Fruit fly (Drosophila melanogaster) whole organism, embryonic: ENCODE measurements around the gene eIF3h.

Experiments used
- Bdp1 ChIP-seq: fragments of 200-800 bp; sonication (Bioruptor generic); optimal IDR thresholded peaks from 3 replicates; lab custom pipeline; 2016; ENCODE audit warnings: missing biosample characterization, missing genetic modification characterization
- Bteb2 ChIP-seq: fragments of 200-800 bp; sonication (Bioruptor generic); optimal IDR thresholded peaks from 2 replicates; lab custom pipeline; 2016; ENCODE audit warnings: missing biosample characterization, missing genetic modification characterization
- CG11247 ChIP-seq: fragments of 200-800 bp; sonication (Bioruptor generic); IDR thresholded peaks from 2 replicates; pipeline ENCODE4 v1.3.6; 2022; ENCODE audit warnings: missing biosample characterization, missing genetic modification characterization
- CG13296 ChIP-seq: fragments of 200-800 bp; sonication (Bioruptor generic); optimal IDR thresholded peaks from 3 replicates; lab custom pipeline; 2018; ENCODE audit warnings: missing biosample characterization, mild to moderate bottlenecking, missing genetic modification characterization
- CG13624 ChIP-seq: fragments of 200-800 bp; sonication (Bioruptor generic); optimal IDR thresholded peaks from 2 replicates; lab custom pipeline; 2016; ENCODE audit warnings: missing biosample characterization, missing genetic modification characterization
- CG16779 ChIP-seq: fragments of 200-800 bp; sonication (Bioruptor generic); IDR thresholded peaks from 2 replicates; pipeline ENCODE4 v1.3.6; 2022; ENCODE audit warnings: missing biosample characterization, missing genetic modification characterization
- CG17186 ChIP-seq: fragments of 200-800 bp; sonication (Bioruptor generic); optimal IDR thresholded peaks from 3 replicates; lab custom pipeline; 2017; ENCODE audit warnings: missing biosample characterization, missing genetic modification reagents, missing genetic modification characterization
- CG17829 ChIP-seq: fragments of 200-800 bp; optimal IDR thresholded peaks from 2 replicates; lab custom pipeline; 2019; ENCODE audit warnings: missing biosample characterization, mild to moderate bottlenecking, missing genetic modification characterization, moderate library complexity
- CG18764 ChIP-seq: fragments of 200-800 bp; sonication (Bioruptor generic); optimal IDR thresholded peaks from 3 replicates; lab custom pipeline; 2016; ENCODE audit warnings: missing biosample characterization, missing genetic modification characterization
- CG2120 ChIP-seq: fragments of 200-800 bp; sonication (Bioruptor generic); optimal IDR thresholded peaks from 3 replicates; lab custom pipeline; 2016; ENCODE audit warnings: missing biosample characterization, missing genetic modification characterization
- CG31224 ChIP-seq: fragments of 200-800 bp; sonication (Bioruptor generic); IDR thresholded peaks from 2 replicates; pipeline ENCODE4 v1.3.6; 2022; ENCODE audit warnings: missing biosample characterization, missing genetic modification characterization
- CG3838 ChIP-seq: fragments of 200-800 bp; sonication (Bioruptor generic); optimal IDR thresholded peaks from 3 replicates; lab custom pipeline; 2016; ENCODE audit warnings: missing biosample characterization, missing genetic modification characterization
- CG3847 ChIP-seq: fragments of 200-800 bp; sonication (Bioruptor generic); IDR thresholded peaks from 2 replicates; pipeline ENCODE4 v1.3.6; 2022; ENCODE audit warnings: missing biosample characterization, missing genetic modification characterization
- CG4282 ChIP-seq: fragments of 200-800 bp; sonication (Bioruptor generic); optimal IDR thresholded peaks from 2 replicates; lab custom pipeline; 2016; ENCODE audit warnings: missing biosample characterization, missing genetic modification characterization
- CG4360 ChIP-seq: fragments of 200-800 bp; sonication (Bioruptor generic); IDR thresholded peaks from 2 replicates; pipeline ENCODE4 v1.3.6; 2022; ENCODE audit warnings: missing biosample characterization, missing genetic modification characterization
- CG4707 ChIP-seq: fragments of 200-800 bp; sonication (Bioruptor generic); optimal IDR thresholded peaks from 2 replicates; lab custom pipeline; 2018; ENCODE audit warnings: missing biosample characterization, mild to moderate bottlenecking, missing genetic modification characterization, moderate library complexity
- CG8478 ChIP-seq: fragments of >200 bp; optimal IDR thresholded peaks from 2 replicates; lab custom pipeline; 2018
- CG8944 ChIP-seq: fragments of 200-800 bp; sonication (Bioruptor generic); optimal IDR thresholded peaks from 3 replicates; lab custom pipeline; 2016; ENCODE audit warnings: missing biosample characterization, missing genetic modification characterization
- CG9797 ChIP-seq: fragments of 200-800 bp; sonication (Bioruptor generic); optimal IDR thresholded peaks from 3 replicates; lab custom pipeline; 2018; ENCODE audit warnings: missing biosample characterization, mild to moderate bottlenecking, missing genetic modification characterization
- Camta ChIP-seq: fragments of 200-800 bp; sonication (Bioruptor generic); optimal IDR thresholded peaks from 2 replicates; lab custom pipeline; 2016; ENCODE audit warnings: missing biosample characterization, missing genetic modification characterization
- CkIIα-i1 ChIP-seq: fragments of 200-800 bp; sonication (Bioruptor generic); IDR thresholded peaks from 2 replicates; pipeline ENCODE4 v1.3.6; 2022; ENCODE audit warnings: missing biosample characterization, missing genetic modification characterization
- D19B ChIP-seq: fragments of 200-800 bp; sonication (Bioruptor generic); optimal IDR thresholded peaks from 2 replicates; lab custom pipeline; 2017; ENCODE audit warnings: missing biosample characterization, mild to moderate bottlenecking, missing genetic modification characterization
- Dip2 ChIP-seq: fragments of 200-800 bp; sonication (Bioruptor generic); IDR thresholded peaks from 2 replicates; pipeline ENCODE4 v1.3.6; 2022; ENCODE audit warnings: missing biosample characterization, missing genetic modification characterization
- Dll ChIP-seq: fragments of 200-800 bp; sonication (Bioruptor generic); IDR thresholded peaks from 4 replicates; pipeline ENCODE4 v1.3.6; 2022; ENCODE audit warnings: missing biosample characterization, missing genetic modification characterization; ENCODE audit not compliant: partially characterized antibody
- Dp ChIP-seq: fragments of 200-800 bp; sonication (Bioruptor generic); optimal IDR thresholded peaks from 2 replicates; lab custom pipeline; 2018; ENCODE audit warnings: missing biosample characterization, mild to moderate bottlenecking, missing genetic modification characterization, moderate library complexity
- Dref ChIP-seq: fragments of 200-800 bp; sonication (Bioruptor generic); IDR thresholded peaks from 2 replicates; pipeline ENCODE4 v1.3.6; 2022; ENCODE audit warnings: missing biosample characterization, missing genetic modification characterization
- Gsc ChIP-seq: fragments of 200-800 bp; sonication (Bioruptor generic); IDR thresholded peaks from 2 replicates; pipeline ENCODE4 v1.3.6; 2022; ENCODE audit warnings: missing biosample characterization, missing genetic modification characterization
- Hr39 ChIP-seq: fragments of >200 bp; optimal IDR thresholded peaks from 2 replicates; lab custom pipeline; 2017
- Hr78 ChIP-seq, 2 experiments: fragments of 200-800 bp in 1 of 2; fragments of >200 bp in 1 of 2; sonication (Bioruptor generic) in 1 of 2; optimal IDR thresholded peaks; 2 replicates each; lab custom pipeline; 2017 to 2019; ENCODE audit warnings: missing biosample characterization in 2 of 2, missing genetic modification characterization in 2 of 2, mild to moderate bottlenecking in 1 of 2, moderate library complexity in 1 of 2
- Lhr ChIP-seq: fragments of 200-800 bp; sonication (Bioruptor generic); optimal IDR thresholded peaks from 3 replicates; lab custom pipeline; 2017; ENCODE audit warnings: mild to moderate bottlenecking, missing biosample characterization, missing genetic modification reagents, missing genetic modification characterization
- Max ChIP-seq: fragments of 200-800 bp; sonication (Bioruptor generic); optimal IDR thresholded peaks from 2 replicates; lab custom pipeline; 2016; ENCODE audit warnings: missing biosample characterization, mild to moderate bottlenecking, missing genetic modification characterization
- NC2β ChIP-seq: fragments of 200-800 bp; sonication (Bioruptor generic); optimal IDR thresholded peaks from 2 replicates; lab custom pipeline; 2016; ENCODE audit warnings: missing biosample characterization, missing genetic modification characterization
- Nf-YC ChIP-seq: fragments of 200-800 bp; optimal IDR thresholded peaks from 3 replicates; lab custom pipeline; 2019; ENCODE audit warnings: missing biosample characterization, mild to moderate bottlenecking, missing genetic modification characterization, moderate library complexity
- Sox102F ChIP-seq: fragments of 200-800 bp; sonication (Bioruptor generic); optimal IDR thresholded peaks from 2 replicates; lab custom pipeline; 2018; ENCODE audit warnings: missing biosample characterization, mild to moderate bottlenecking, missing genetic modification characterization, moderate library complexity
- al ChIP-seq: fragments of 200-800 bp; sonication (Bioruptor generic); IDR thresholded peaks from 2 replicates; pipeline ENCODE4 v1.3.6; 2022; ENCODE audit warnings: missing biosample characterization, missing genetic modification characterization
- ase ChIP-seq: fragments of 200-800 bp; sonication (Bioruptor generic); IDR thresholded peaks from 3 replicates; pipeline ENCODE4 v1.3.6; 2022; ENCODE audit warnings: missing biosample characterization, missing genetic modification characterization
- az2 ChIP-seq: fragments of 200-800 bp; sonication (Bioruptor generic); optimal IDR thresholded peaks from 3 replicates; lab custom pipeline; 2016; ENCODE audit warnings: missing biosample characterization, missing genetic modification characterization
- dysf ChIP-seq: fragments of 200-800 bp; sonication (Bioruptor generic); IDR thresholded peaks from 3 replicates; pipeline ENCODE4 v1.3.6; 2022; ENCODE audit warnings: missing biosample characterization, missing genetic modification characterization
- eyg ChIP-seq: fragments of 200-800 bp; sonication (Bioruptor generic); optimal IDR thresholded peaks from 3 replicates; lab custom pipeline; 2016; ENCODE audit warnings: missing biosample characterization, missing genetic modification characterization
- fu2 ChIP-seq: fragments of 200-800 bp; sonication (Bioruptor generic); optimal IDR thresholded peaks from 2 replicates; lab custom pipeline; 2016; ENCODE audit warnings: missing biosample characterization, missing genetic modification characterization
- gcm ChIP-seq: fragments of 200-800 bp; sonication (Bioruptor generic); optimal IDR thresholded peaks from 2 replicates; lab custom pipeline; 2019; ENCODE audit warnings: missing biosample characterization, mild to moderate bottlenecking, missing genetic modification characterization, moderate library complexity
- hb ChIP-seq: fragments of 200-800 bp; sonication (Bioruptor generic); IDR thresholded peaks from 3 replicates; pipeline ENCODE4 v1.3.6; 2022; ENCODE audit warnings: missing biosample characterization, missing genetic modification characterization; ENCODE audit not compliant: partially characterized antibody
- jigr1 ChIP-seq: fragments of 200-800 bp; sonication (Bioruptor generic); IDR thresholded peaks from 3 replicates; pipeline ENCODE4 v1.3.6; 2022; ENCODE audit warnings: missing biosample characterization, missing genetic modification characterization
- lbe ChIP-seq: fragments of 200-800 bp; sonication (Bioruptor generic); optimal IDR thresholded peaks from 2 replicates; lab custom pipeline; 2016; ENCODE audit warnings: missing biosample characterization, mild to moderate bottlenecking, missing genetic modification characterization
- nerfin-2 ChIP-seq: fragments of 200-800 bp; sonication (Bioruptor generic); IDR thresholded peaks from 2 replicates; pipeline ENCODE4 v1.3.6; 2022; ENCODE audit warnings: missing biosample characterization, missing genetic modification characterization; ENCODE audit not compliant: partially characterized antibody
- oc ChIP-seq: fragments of 200-800 bp; sonication (Bioruptor generic); optimal IDR thresholded peaks from 2 replicates; lab custom pipeline; 2018; ENCODE audit warnings: missing biosample characterization, mild to moderate bottlenecking, missing genetic modification characterization, moderate library complexity
- row ChIP-seq: fragments of 200-800 bp; sonication (Bioruptor generic); IDR thresholded peaks from 3 replicates; pipeline ENCODE4 v1.3.6; 2022; ENCODE audit warnings: missing biosample characterization, missing genetic modification characterization
- slbo ChIP-seq: fragments of 200-800 bp; sonication (Bioruptor generic); IDR thresholded peaks from 2 replicates; pipeline ENCODE4 v1.3.6; 2022; ENCODE audit warnings: missing biosample characterization, missing genetic modification characterization
- sr ChIP-seq: fragments of 200-800 bp; sonication (Bioruptor generic); IDR thresholded peaks from 3 replicates; pipeline ENCODE4 v1.3.6; 2022; ENCODE audit warnings: missing biosample characterization, missing genetic modification characterization
- sug ChIP-seq: fragments of 200-800 bp; optimal IDR thresholded peaks from 2 replicates; lab custom pipeline; 2019; ENCODE audit warnings: missing biosample characterization, mild to moderate bottlenecking, missing genetic modification characterization, moderate library complexity
- tx ChIP-seq: fragments of 200-800 bp; sonication (Bioruptor generic); optimal IDR thresholded peaks from 2 replicates; lab custom pipeline; 2016; ENCODE audit warnings: missing biosample characterization, missing genetic modification characterization

The eIF3h gene

dm6 chr2L:5086905-5087522, 34.1 kb upstream of the eIF3h start (continued):
- TF ChIP-seq CG3838 (GFP tag; lab: Kevin White, UChicago) (peak; percentile 47), Bdp1 (peak; percentile 46), Camta (GFP tag; lab: Kevin White, UChicago) (peak; percentile 55), CG16779 (no peak), Lhr (GFP tag; lab: Kevin White, UChicago) (no peak), CG3847 (GFP tag; lab: Robert Waterston, UW) (peak; percentile 36), CG4360 (GFP tag; lab: Robert Waterston, UW) (0 out of 2 replicates have a peak, but pooled peaks have one; percentile 19), CG4707 (GFP tag; lab: Kevin White, UChicago) (peak; percentile 61), CG9797 (GFP tag; lab: Kevin White, UChicago) (no peak), lbe (GFP tag; lab: Kevin White, UChicago) (peak; percentile 50), hb (GFP tag; lab: Robert Waterston, UW) (no peak), CG17829 (tag; lab: Kevin White, UChicago) (peak; percentile 78), Dp (GFP tag; lab: Kevin White, UChicago) (no peak), dysf (GFP tag; lab: Robert Waterston, UW) (peak; percentile 65), Bteb2 (peak; percentile 53), CG13624 (GFP tag; lab: Kevin White, UChicago) (peak; percentile 60), sr (no peak), Hr78 (GFP tag; optimal IDR thresholded peaks at IDR 0.05; lab: Kevin White, UChicago) (peak in 1 of 2 experiments; percentile 63), CG17186 (GFP tag; lab: Kevin White, UChicago) (peak; percentile 10), al (GFP tag; lab: Robert Waterston, UW) (no peak; the same call in 1 of the 2 replicates), CG13296 (GFP tag; lab: Kevin White, UChicago) (peak; percentile 85), sug (tag; lab: Kevin White, UChicago) (peak; percentile 47), CG8478 (lab: Kevin White, UChicago) (no peak), CG4282 (GFP tag; lab: Kevin White, UChicago) (no peak), ase (GFP tag; lab: Robert Waterston, UW) (0 out of 3 replicates have a peak, but pooled peaks have one; percentile 41), Nf-YC (tag; lab: Kevin White, UChicago) (peak; percentile 67), Hr39 (lab: Kevin White, UChicago) (no peak), jigr1 (no peak), az2 (GFP tag; lab: Kevin White, UChicago) (peak; percentile 78), Dref (GFP tag; lab: Robert Waterston, UW) (no peak), Gsc (GFP tag; lab: Robert Waterston, UW) (no peak), Sox102F (GFP tag; lab: Kevin White, UChicago) (peak; percentile 88), slbo (GFP tag; lab: Robert Waterston, UW) (peak; percentile 63; the same call in 1 of the 2 replicates), eyg (peak; percentile 60), row (GFP tag; lab: Robert Waterston, UW) (peak; percentile 69), nerfin-2 (GFP tag; lab: Robert Waterston, UW) (no peak), CG8944 (GFP tag; lab: Kevin White, UChicago) (peak; percentile 13), CkIIα-i1 (GFP tag; lab: Robert Waterston, UW) (no peak), NC2β (GFP tag; lab: Kevin White, UChicago) (peak; percentile 56), D19B (GFP tag; lab: Kevin White, UChicago) (peak; percentile 46), tx (GFP tag; lab: Kevin White, UChicago) (peak; percentile 67), fu2 (GFP tag; lab: Kevin White, UChicago) (peak; percentile 26), CG31224 (GFP tag; lab: Robert Waterston, UW) (no peak), oc (tag; lab: Kevin White, UChicago) (peak; percentile 50), CG18764 (GFP tag; lab: Kevin White, UChicago) (peak; percentile 38), CG11247 (GFP tag; lab: Robert Waterston, UW) (peak; percentile 31; the same call in 1 of the 2 replicates), Max (GFP tag; lab: Kevin White, UChicago) (peak; percentile 79), CG2120 (peak; percentile 70), gcm (peak; percentile 83), Dip2 (GFP tag; lab: Robert Waterston, UW) (no peak), Dll (GFP tag; lab: Robert Waterston, UW) (no peak)
